Worm (Caenorhabditis elegans) whole organism, L2 larva: ENCODE results near the gene ins-15.
"Not testable (repeated sequence)": the region's sequence is repeated elsewhere in the genome, so short reads cannot be mapped to it uniquely, and the experiment has no call there.

Source experiments
- F13H6.1 ChIP-seq: sonication (generic microtip); optimal IDR thresholded peaks from 2 replicates; lab custom pipeline; 2016; ENCODE audit warnings: missing genetic modification characterization, missing compliant biosample characterization
- R02D3.7 ChIP-seq: fragments of 150-350 bp; optimal IDR thresholded peaks from 2 replicates; lab custom pipeline; 2014; ENCODE audit warnings: missing biosample characterization, missing genetic modification characterization
- ZK546.5 ChIP-seq: sonication (generic microtip); optimal IDR thresholded peaks from 2 replicates; lab custom pipeline; 2017; ENCODE audit warnings: missing biosample characterization, missing genetic modification characterization
- alr-1 ChIP-seq: fragments of 150-350 bp; optimal IDR thresholded peaks from 2 replicates; lab custom pipeline; 2014; ENCODE audit warnings: missing biosample characterization, missing genetic modification characterization
- aly-2 ChIP-seq: fragments of 150-350 bp; optimal IDR thresholded peaks from 2 replicates; lab custom pipeline; 2014; ENCODE audit warnings: missing biosample characterization, missing genetic modification characterization
- ama-1 ChIP-seq: fragments of 150-350 bp; optimal IDR thresholded peaks from 2 replicates; lab custom pipeline; 2018; ENCODE audit warnings: inconsistent platforms
- blmp-1 ChIP-seq: sonication (generic microtip); optimal IDR thresholded peaks from 2 replicates; lab custom pipeline; 2017; ENCODE audit warnings: missing genetic modification characterization, mild to moderate bottlenecking, missing compliant biosample characterization, antibody characterized with exemption, moderate library complexity; ENCODE audit not compliant: insufficient read depth
- ceh-16 ChIP-seq: fragments of 150-350 bp; optimal IDR thresholded peaks from 2 replicates; lab custom pipeline; 2014; ENCODE audit warnings: missing biosample characterization, missing genetic modification characterization
- ceh-82 ChIP-seq: fragments of 150-350 bp; optimal IDR thresholded peaks from 2 replicates; lab custom pipeline; 2014; ENCODE audit warnings: missing biosample characterization, missing genetic modification characterization
- dmd-4 ChIP-seq: sonication (generic microtip); optimal IDR thresholded peaks from 2 replicates; lab custom pipeline; 2017; ENCODE audit warnings: missing biosample characterization, missing genetic modification characterization
- egl-27 ChIP-seq: sonication (generic microtip); optimal IDR thresholded peaks from 3 replicates; lab custom pipeline; 2017; ENCODE audit warnings: missing biosample characterization, missing genetic modification reagents, missing genetic modification characterization
- elt-1 ChIP-seq: fragments of 150-350 bp; optimal IDR thresholded peaks from 2 replicates; lab custom pipeline; 2014; ENCODE audit warnings: missing biosample characterization, missing genetic modification characterization
- elt-3 ChIP-seq: sonication (generic microtip); optimal IDR thresholded peaks from 2 replicates; lab custom pipeline; 2017; ENCODE audit warnings: missing biosample characterization, missing genetic modification characterization
- fos-1 ChIP-seq: fragments of 150-350 bp; optimal IDR thresholded peaks from 2 replicates; lab custom pipeline; 2014; ENCODE audit warnings: missing biosample characterization, missing genetic modification characterization
- gmeb-1 ChIP-seq: fragments of 150-350 bp; optimal IDR thresholded peaks from 2 replicates; lab custom pipeline; 2014; ENCODE audit warnings: missing biosample characterization, missing genetic modification characterization
- lin-11 ChIP-seq: fragments of 150-350 bp; sonication (generic microtip); optimal IDR thresholded peaks from 2 replicates; lab custom pipeline; 2014; ENCODE audit warnings: missing biosample characterization, missing genetic modification characterization, inconsistent platforms, mixed read lengths
- lin-13 ChIP-seq: fragments of 150-350 bp; optimal IDR thresholded peaks from 2 replicates; lab custom pipeline; 2014; ENCODE audit warnings: missing biosample characterization, missing genetic modification reagents, missing genetic modification characterization
- lin-39 ChIP-seq: fragments of 150-350 bp; optimal IDR thresholded peaks from 2 replicates; lab custom pipeline; 2014; ENCODE audit warnings: missing biosample characterization, missing genetic modification reagents, missing genetic modification characterization
- lsy-2 ChIP-seq, 2 experiments: fragments of 150-350 bp in 1 of 2; sonication (generic microtip) in 1 of 2; optimal IDR thresholded peaks; 2 replicates each; lab custom pipeline; 2014 to 2017; ENCODE audit warnings: missing biosample characterization in 2 of 2, missing genetic modification characterization in 2 of 2
- mab-5 ChIP-seq: fragments of 150-350 bp; optimal IDR thresholded peaks from 2 replicates; lab custom pipeline; 2014; ENCODE audit warnings: missing biosample characterization, missing genetic modification characterization
- mdl-1 ChIP-seq, 2 experiments: fragments of 150-350 bp in 1 of 2; sonication (generic microtip) in 1 of 2; optimal IDR thresholded peaks; 2 replicates each; lab custom pipeline; 2017; ENCODE audit warnings: missing biosample characterization in 2 of 2, missing genetic modification characterization in 2 of 2
- nhr-11 ChIP-seq: fragments of 150-350 bp; optimal IDR thresholded peaks from 2 replicates; lab custom pipeline; 2014; ENCODE audit warnings: missing biosample characterization, missing genetic modification characterization
- nhr-12 ChIP-seq: fragments of 150-350 bp; optimal IDR thresholded peaks from 2 replicates; lab custom pipeline; 2014; ENCODE audit warnings: missing biosample characterization, missing genetic modification characterization
- nhr-129 ChIP-seq: fragments of 150-350 bp; optimal IDR thresholded peaks from 2 replicates; lab custom pipeline; 2014; ENCODE audit warnings: missing biosample characterization, missing genetic modification characterization
- nhr-23 ChIP-seq: fragments of 150-350 bp; optimal IDR thresholded peaks from 2 replicates; lab custom pipeline; 2014; ENCODE audit warnings: missing biosample characterization, missing genetic modification reagents, missing genetic modification characterization
- nhr-25 ChIP-seq: fragments of 150-350 bp; sonication (generic microtip); optimal IDR thresholded peaks from 3 replicates; lab custom pipeline; 2014; ENCODE audit warnings: missing biosample characterization, missing genetic modification characterization
- nhr-77 ChIP-seq: fragments of 150-350 bp; optimal IDR thresholded peaks from 2 replicates; lab custom pipeline; 2014; ENCODE audit warnings: missing biosample characterization, missing genetic modification characterization
- peb-1 ChIP-seq: fragments of 150-350 bp; optimal IDR thresholded peaks from 2 replicates; lab custom pipeline; 2014; ENCODE audit warnings: missing biosample characterization, missing genetic modification characterization
- skn-1 ChIP-seq: sonication (generic microtip); optimal IDR thresholded peaks from 2 replicates; lab custom pipeline; 2017; ENCODE audit warnings: missing biosample characterization, missing genetic modification characterization
- sma-3 ChIP-seq: sonication (generic microtip); optimal IDR thresholded peaks from 2 replicates; lab custom pipeline; 2016; ENCODE audit warnings: missing genetic modification reagents, missing genetic modification characterization, missing compliant biosample characterization
- sma-9 ChIP-seq, 2 experiments: fragments of 150-350 bp in 1 of 2; sonication (generic microtip) in 1 of 2; optimal IDR thresholded peaks; 2 replicates each; lab custom pipeline; 2014 to 2016; ENCODE audit warnings: missing genetic modification characterization in 2 of 2, mild to moderate bottlenecking in 1 of 2, missing biosample characterization in 1 of 2, missing compliant biosample characterization in 1 of 2, missing genetic modification reagents in 1 of 2, moderate library complexity in 1 of 2
- snpc-4 ChIP-seq: fragments of 150-350 bp; optimal IDR thresholded peaks from 2 replicates; lab custom pipeline; 2014; ENCODE audit warnings: missing biosample characterization, missing genetic modification characterization
- unc-39 ChIP-seq: fragments of 150-350 bp; optimal IDR thresholded peaks from 2 replicates; lab custom pipeline; 2014; ENCODE audit warnings: missing biosample characterization, missing genetic modification characterization
- unc-62 ChIP-seq: fragments of 150-350 bp; optimal IDR thresholded peaks from 2 replicates; lab custom pipeline; 2014; ENCODE audit warnings: missing biosample characterization, missing genetic modification reagents, missing genetic modification characterization
- zag-1 ChIP-seq: fragments of 150-350 bp; optimal IDR thresholded peaks from 2 replicates; lab custom pipeline; 2014; ENCODE audit warnings: missing biosample characterization, missing genetic modification characterization
- ztf-1 ChIP-seq: fragments of 200-800 bp; sonication (Bioruptor generic); conservative IDR thresholded peaks from 2 replicates; pipeline ENCODE4 v1.3.6; 2022; ENCODE audit warnings: missing genetic modification characterization, missing compliant biosample characterization
- ztf-11 ChIP-seq: sonication (generic microtip); optimal IDR thresholded peaks from 2 replicates; lab custom pipeline; 2017; ENCODE audit warnings: missing biosample characterization, missing genetic modification characterization
- ztf-4 ChIP-seq: fragments of 150-350 bp; optimal IDR thresholded peaks from 2 replicates; lab custom pipeline; 2014; ENCODE audit warnings: missing biosample characterization, missing genetic modification characterization

Gene ins-15

ce11 chrII:6776418-6777034, 32.0 kb upstream of the ins-15 start, which contains the start of gene ssup-72 (continued):
- peak in 1 of 2 experiments; percentile 85 for TF ChIP-seq lsy-2 (tag; optimal IDR thresholded peaks at IDR 0.05; lab: Kevin White, UChicago)
- TF ChIP-seq unc-62 (GFP tag; lab: Kevin White, UChicago): no peak
- TF ChIP-seq gmeb-1 (tag; lab: Kevin White, UChicago): peak; percentile 84
- no peak for TF ChIP-seq R02D3.7 (tag; lab: Kevin White, UChicago)
- TF ChIP-seq sma-3 (GFP tag; lab: Kevin White, UChicago): peak; percentile 77
- TF ChIP-seq alr-1 (tag; lab: Kevin White, UChicago): no peak
- TF ChIP-seq nhr-23 (tag; lab: Kevin White, UChicago): no peak
- TF ChIP-seq mab-5 (tag; lab: Kevin White, UChicago): no peak
- TF ChIP-seq sma-9 (GFP tag; optimal IDR thresholded peaks at IDR 0.05; lab: Kevin White, UChicago): peak; percentile 75
- no peak for TF ChIP-seq sma-9 (tag; optimal IDR thresholded peaks at IDR 0.05; lab: Kevin White, UChicago)
- no peak for TF ChIP-seq skn-1 (tag; lab: Kevin White, UChicago)
- TF ChIP-seq nhr-12 (tag; lab: Kevin White, UChicago): no peak
- TF ChIP-seq lin-11 (tag; lab: Kevin White, UChicago): no peak
- TF ChIP-seq ZK546.5 (tag; lab: Kevin White, UChicago): no peak
- no peak for TF ChIP-seq elt-1 (tag; lab: Kevin White, UChicago)
- no peak for TF ChIP-seq aly-2 (tag; lab: Kevin White, UChicago)
- TF ChIP-seq ztf-4 (tag; lab: Kevin White, UChicago): peak; percentile 7
- TF ChIP-seq F13H6.1 (tag; lab: Kevin White, UChicago): peak; percentile 73
- no peak for TF ChIP-seq ceh-16 (tag; lab: Kevin White, UChicago)

ce11 chrII:6775076-6775475, 30.5 kb upstream of the ins-15 start, which contains the start of gene agr-1:
TSS of gene agr-1 (minus strand) at chrII:6775176.
- TF ChIP-seq nhr-25; snpc-4 (tag; lab: Kevin White, UChicago); mab-5 (tag; lab: Kevin White, UChicago): not testable (repeated sequence)
- TF ChIP-seq, all 48 proteins: peak for 0; not testable (repeated sequence) for 48

DNA sequence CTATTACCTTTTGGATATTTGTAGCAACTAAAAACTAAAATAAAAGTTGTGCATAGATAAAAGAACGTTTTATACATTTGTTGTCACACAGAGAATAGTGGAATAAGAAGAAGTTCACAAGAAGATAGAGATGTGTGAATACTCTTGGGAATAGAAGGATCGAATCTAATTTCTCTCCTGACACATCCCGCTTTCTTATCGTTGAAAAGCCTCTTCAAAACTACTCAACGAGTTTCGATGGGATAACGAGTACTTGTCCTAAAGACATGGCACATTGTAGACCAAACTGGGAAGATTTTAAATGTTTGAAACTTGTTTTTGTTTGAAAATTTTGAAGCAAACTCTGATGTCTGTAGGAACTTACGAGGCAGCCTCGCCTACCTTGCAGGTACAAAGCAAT, 27.9 kb upstream of the ins-15 start:
- TF ChIP-seq alr-1 (tag; lab: Kevin White, UChicago) (no peak), blmp-1 (tag; lab: Kevin White, UChicago) (no peak), lin-13 (GFP tag; lab: Kevin White, UChicago) (no peak), ztf-11 (tag; lab: Kevin White, UChicago) (no peak), ceh-82 (no peak), nhr-23 (tag; lab: Kevin White, UChicago) (no peak), ZK546.5 (tag; lab: Kevin White, UChicago) (no peak), lin-39 (tag; lab: Kevin White, UChicago) (no peak), nhr-11 (tag; lab: Kevin White, UChicago) (no peak), unc-39 (no peak), zag-1 (tag; lab: Kevin White, UChicago) (no peak), nhr-77 (tag; lab: Kevin White, UChicago) (no peak), ztf-1 (GFP tag; lab: Robert Waterston, UW) (no peak), elt-1 (tag; lab: Kevin White, UChicago) (no peak), nhr-12 (tag; lab: Kevin White, UChicago) (no peak), nhr-129 (tag; lab: Kevin White, UChicago) (no peak), nhr-25 (no peak), elt-3 (tag; lab: Kevin White, UChicago) (no peak), ama-1 (lab: Kevin White, UChicago) (no peak), snpc-4 (tag; lab: Kevin White, UChicago) (no peak)

- TF ChIP-seq ceh-16 (tag; lab: Kevin White, UChicago): no peak
- TF ChIP-seq nhr-12 (tag; lab: Kevin White, UChicago): no peak
- TF ChIP-seq ztf-11 (tag; lab: Kevin White, UChicago): no peak
- TF ChIP-seq fos-1 (tag; lab: Kevin White, UChicago): no peak
- TF ChIP-seq aly-2 (tag; lab: Kevin White, UChicago): no peak
- TF ChIP-seq snpc-4 (tag; lab: Kevin White, UChicago): no peak
- no peak for TF ChIP-seq gmeb-1 (tag; lab: Kevin White, UChicago)
- TF ChIP-seq zag-1 (tag; lab: Kevin White, UChicago): no peak
- TF ChIP-seq peb-1 (tag; lab: Kevin White, UChicago): no peak
- TF ChIP-seq mdl-1 (tag; optimal IDR thresholded peaks at IDR 0.05; lab: Kevin White, UChicago): no peak
- TF ChIP-seq blmp-1 (tag; lab: Kevin White, UChicago): no peak
- no peak for TF ChIP-seq ama-1 (lab: Kevin White, UChicago)
- no peak for TF ChIP-seq unc-39
- no peak for TF ChIP-seq egl-27 (tag; lab: Kevin White, UChicago)
- no peak for TF ChIP-seq dmd-4 (tag; lab: Kevin White, UChicago)
- no peak for TF ChIP-seq sma-9 (GFP tag; optimal IDR thresholded peaks at IDR 0.05; lab: Kevin White, UChicago)
- no peak for TF ChIP-seq sma-9 (tag; optimal IDR thresholded peaks at IDR 0.05; lab: Kevin White, UChicago)
- no peak for TF ChIP-seq lsy-2 (tag; optimal IDR thresholded peaks at IDR 0.05; lab: Kevin White, UChicago)
- TF ChIP-seq lin-13 (GFP tag; lab: Kevin White, UChicago): no peak
Observed at ce11 chrII:6770030-6770429, 25.5 kb upstream of the ins-15 start.
